In genomic region chrX:17184363-17184762, ce11 we compare ENCODE assay signal across 3 worm cellular contexts.
TF ChIP-seq lines count a peak whose summit lies in the region.

No protein-coding gene starts in this region.

TF ChIP-seq in whole organism, L2 larva, 48 proteins besides CTCF, POLR2A, EP300 and RAD21 (continued from another document):
- TF ChIP-seq fos-1 (tag; optimal IDR thresholded peaks at IDR 0.05; lab: Kevin White, UChicago), result peak; percentile 69
- no peak for TF ChIP-seq ztf-11 (tag; optimal IDR thresholded peaks at IDR 0.05; lab: Kevin White, UChicago)
- no peak for TF ChIP-seq elt-3 (tag; optimal IDR thresholded peaks at IDR 0.05; lab: Kevin White, UChicago)
- peak; percentile 74 for TF ChIP-seq unc-55 (GFP tag; optimal IDR thresholded peaks at IDR 0.05; lab: Kevin White, UChicago)

TF ChIP-seq in whole organism, L4 larva, 104 proteins besides CTCF, POLR2A, EP300 and RAD21 (continued from another document and continues in another):
- TF ChIP-seq F44E2.7 (GFP tag; IDR thresholded peaks at IDR 0.05; lab: Robert Waterston, UW), result no peak
- no peak for TF ChIP-seq ceh-28 (tag; optimal IDR thresholded peaks at IDR 0.05; lab: Kevin White, UChicago)
- TF ChIP-seq R02D3.7 (tag; optimal IDR thresholded peaks at IDR 0.05; lab: Kevin White, UChicago), result no peak
- TF ChIP-seq snpc-4 (tag; optimal IDR thresholded peaks at IDR 0.05; lab: Kevin White, UChicago), result no peak
- TF ChIP-seq zfp-3 (GFP tag; conservative IDR thresholded peaks at IDR 0.05; lab: Robert Waterston, UW), result no peak
- no peak for TF ChIP-seq tra-1 (GFP tag; IDR thresholded peaks at IDR 0.05; lab: Robert Waterston, UW)
- TF ChIP-seq jun-1 (tag; optimal IDR thresholded peaks at IDR 0.05; lab: Kevin White, UChicago), result peak; percentile 12
- no peak for TF ChIP-seq ztf-7 (tag; optimal IDR thresholded peaks at IDR 0.05; lab: Kevin White, UChicago)
- TF ChIP-seq ceh-32 (tag; optimal IDR thresholded peaks at IDR 0.05; lab: Kevin White, UChicago; ENCODE audit: poor library complexity), result no peak
- no peak for TF ChIP-seq Y48G9A.11 (GFP tag; IDR thresholded peaks at IDR 0.05; lab: Robert Waterston, UW)
- no peak for TF ChIP-seq pqm-1 (tag; optimal IDR thresholded peaks at IDR 0.05; lab: Kevin White, UChicago)
- no peak for TF ChIP-seq spr-1 (tag; optimal IDR thresholded peaks at IDR 0.05; lab: Kevin White, UChicago)
- no peak for TF ChIP-seq daf-19 (GFP tag; conservative IDR thresholded peaks at IDR 0.05; lab: Robert Waterston, UW)
- no peak for TF ChIP-seq T26A8.4 (GFP tag; IDR thresholded peaks at IDR 0.05; lab: Robert Waterston, UW)
- no peak for TF ChIP-seq dpl-1 (GFP tag; optimal IDR thresholded peaks at IDR 0.05; lab: Kevin White, UChicago)
- 0 out of 2 replicates have a peak, but pooled peaks have one; percentile 30 for TF ChIP-seq ctbp-1 (GFP tag; IDR thresholded peaks at IDR 0.05; lab: Robert Waterston, UW)
- TF ChIP-seq D1046.2 (GFP tag; IDR thresholded peaks at IDR 0.05; lab: Robert Waterston, UW), result no peak
- TF ChIP-seq aha-1 (tag; lab: Kevin White, UChicago), result no peak
- no peak for TF ChIP-seq arid-1 (GFP tag; conservative IDR thresholded peaks at IDR 0.05; lab: Robert Waterston, UW)
- peak; percentile 34 for TF ChIP-seq zip-2 (tag; optimal IDR thresholded peaks at IDR 0.05; lab: Kevin White, UChicago)
- TF ChIP-seq mdl-1 (tag; optimal IDR thresholded peaks at IDR 0.05; lab: Kevin White, UChicago), result peak; percentile 98
- TF ChIP-seq lir-3 (tag; optimal IDR thresholded peaks at IDR 0.05; lab: Kevin White, UChicago), result no peak
- peak; percentile 75 for TF ChIP-seq rbr-2 (tag; optimal IDR thresholded peaks at IDR 0.05; lab: Kevin White, UChicago)
- no peak for TF ChIP-seq nhr-76 (tag; optimal IDR thresholded peaks at IDR 0.05; lab: Kevin White, UChicago)
- no peak for TF ChIP-seq skn-1 (tag; optimal IDR thresholded peaks at IDR 0.05; lab: Kevin White, UChicago)
- TF ChIP-seq F37D6.2 (tag; optimal IDR thresholded peaks at IDR 0.05; lab: Kevin White, UChicago), result no peak
- TF ChIP-seq F49E8.2 (tag; optimal IDR thresholded peaks at IDR 0.05; lab: Kevin White, UChicago; ENCODE audit: borderline replicate concordance), result no peak
- TF ChIP-seq hmg-1.1 (GFP tag; IDR thresholded peaks at IDR 0.05; lab: Robert Waterston, UW), result peak; percentile 91
- no peak for TF ChIP-seq saeg-2 (GFP tag; IDR thresholded peaks at IDR 0.05; lab: Robert Waterston, UW)
- peak; percentile 25 for TF ChIP-seq dve-1 (tag; optimal IDR thresholded peaks at IDR 0.05; lab: Kevin White, UChicago; ENCODE audit: insufficient read depth)
- no peak for TF ChIP-seq sdz-12 (GFP tag; optimal IDR thresholded peaks at IDR 0.05; lab: Kevin White, UChicago)
- peak; percentile 58 for TF ChIP-seq fkh-10 (GFP tag; optimal IDR thresholded peaks at IDR 0.05; lab: Kevin White, UChicago)
- TF ChIP-seq nhr-11 (tag; optimal IDR thresholded peaks at IDR 0.05; lab: Kevin White, UChicago), result peak; percentile 54
- TF ChIP-seq daf-8 (GFP tag; IDR thresholded peaks at IDR 0.05; lab: Robert Waterston, UW), result no peak
- no peak for TF ChIP-seq nhr-10 (tag; optimal IDR thresholded peaks at IDR 0.05; lab: Kevin White, UChicago)
- TF ChIP-seq nhr-6 (tag; optimal IDR thresholded peaks at IDR 0.05; lab: Kevin White, UChicago), result peak; percentile 12
- no peak for TF ChIP-seq zag-1 (tag; optimal IDR thresholded peaks at IDR 0.05; lab: Kevin White, UChicago)
- no peak for TF ChIP-seq nhr-111 (GFP tag; optimal IDR thresholded peaks at IDR 0.05; lab: Kevin White, UChicago)
- TF ChIP-seq cey-2 (tag; optimal IDR thresholded peaks at IDR 0.05; lab: Kevin White, UChicago; ENCODE audit: borderline replicate concordance, insufficient read depth), result no peak
- TF ChIP-seq ama-1 (optimal IDR thresholded peaks at IDR 0.05; lab: Kevin White, UChicago), result no peak
- no peak for TF ChIP-seq egl-43 (GFP tag; IDR thresholded peaks at IDR 0.05; lab: Robert Waterston, UW)
- TF ChIP-seq lin-39 (tag; optimal IDR thresholded peaks at IDR 0.05; lab: Kevin White, UChicago), result no peak
- peak; percentile 51 for TF ChIP-seq nhr-48 (tag; optimal IDR thresholded peaks at IDR 0.05; lab: Kevin White, UChicago)
- no peak for TF ChIP-seq ceh-82 (tag; optimal IDR thresholded peaks at IDR 0.05; lab: Kevin White, UChicago)
- TF ChIP-seq Y5F2A.4 (GFP tag; optimal IDR thresholded peaks at IDR 0.05; lab: Kevin White, UChicago), result no peak
- no peak for TF ChIP-seq ZK337.2 (GFP tag; IDR thresholded peaks at IDR 0.05; lab: Robert Waterston, UW)
- no peak for TF ChIP-seq zip-11 (GFP tag; IDR thresholded peaks at IDR 0.05; lab: Robert Waterston, UW)
- peak; percentile 75 for TF ChIP-seq mep-1 (tag; optimal IDR thresholded peaks at IDR 0.05; lab: Kevin White, UChicago)
- no peak for TF ChIP-seq nhr-237 (tag; optimal IDR thresholded peaks at IDR 0.05; lab: Kevin White, UChicago)
- TF ChIP-seq gei-8 (GFP tag; optimal IDR thresholded peaks at IDR 0.05; lab: Kevin White, UChicago), result no peak
- no peak for TF ChIP-seq daf-12 (tag; optimal IDR thresholded peaks at IDR 0.05; lab: Kevin White, UChicago)
- TF ChIP-seq duxl-1 (tag; optimal IDR thresholded peaks at IDR 0.05; lab: Kevin White, UChicago; ENCODE audit: poor library complexity), result no peak
- TF ChIP-seq pha-4 (GFP tag; IDR thresholded peaks at IDR 0.05; lab: Robert Waterston, UW), result no peak
- TF ChIP-seq pha-4 (tag; optimal IDR thresholded peaks at IDR 0.05; lab: Kevin White, UChicago), result peak; percentile 59
- no peak for TF ChIP-seq ceh-62 (tag; optimal IDR thresholded peaks at IDR 0.05; lab: Kevin White, UChicago)
- no peak for TF ChIP-seq T20F7.1 (GFP tag; optimal IDR thresholded peaks at IDR 0.05; lab: Kevin White, UChicago)
- TF ChIP-seq snpc-1.2 (GFP tag; IDR thresholded peaks at IDR 0.05; lab: Robert Waterston, UW), result no peak
- no peak for TF ChIP-seq php-3 (GFP tag; IDR thresholded peaks at IDR 0.05; lab: Robert Waterston, UW)
- no peak for TF ChIP-seq mxl-2 (GFP tag; conservative IDR thresholded peaks at IDR 0.05; lab: Robert Waterston, UW)
- no peak for TF ChIP-seq madf-9 (GFP tag; conservative IDR thresholded peaks at IDR 0.05; lab: Robert Waterston, UW)
- TF ChIP-seq ces-1 (GFP tag; optimal IDR thresholded peaks at IDR 0.05; lab: Kevin White, UChicago), result no peak
- TF ChIP-seq aly-2 (tag; optimal IDR thresholded peaks at IDR 0.05; lab: Kevin White, UChicago), result no peak
- TF ChIP-seq ceh-20 (GFP tag; IDR thresholded peaks at IDR 0.05; lab: Robert Waterston, UW), result peak; percentile 51; the same call in 1 of the 2 replicates
- TF ChIP-seq lin-13 (GFP tag; optimal IDR thresholded peaks at IDR 0.05; lab: Kevin White, UChicago), result no peak
- TF ChIP-seq daf-16 (GFP tag; optimal IDR thresholded peaks at IDR 0.05; lab: Kevin White, UChicago), result peak in 1 of 2 experiments; percentile 6
- peak; percentile 56 for TF ChIP-seq daf-16 (tag; optimal IDR thresholded peaks at IDR 0.05; lab: Kevin White, UChicago)
- no peak for TF ChIP-seq nhr-41 (GFP tag; IDR thresholded peaks at IDR 0.05; lab: Robert Waterston, UW)

TF ChIP-seq in whole organism, late embryonic, 69 proteins besides CTCF, POLR2A, EP300 and RAD21 (continued from another document):
- TF ChIP-seq nhr-11 (tag; optimal IDR thresholded peaks at IDR 0.05; lab: Kevin White, UChicago), result no peak
- TF ChIP-seq pax-1 (tag; optimal IDR thresholded peaks at IDR 0.05; lab: Kevin White, UChicago), result no peak
- peak; percentile 33 for TF ChIP-seq pros-1 (tag; optimal IDR thresholded peaks at IDR 0.05; lab: Kevin White, UChicago)
- TF ChIP-seq unc-55 (GFP tag; optimal IDR thresholded peaks at IDR 0.05; lab: Kevin White, UChicago), result peak; percentile 61
- TF ChIP-seq hlh-6 (tag; optimal IDR thresholded peaks at IDR 0.05; lab: Kevin White, UChicago), result peak; percentile 5
- no peak for TF ChIP-seq Y22D7AL.16 (tag; optimal IDR thresholded peaks at IDR 0.05; lab: Kevin White, UChicago)
- no peak for TF ChIP-seq ceh-45 (GFP tag; IDR thresholded peaks at IDR 0.05; lab: Robert Waterston, UW)
- TF ChIP-seq tbx-7 (tag; optimal IDR thresholded peaks at IDR 0.05; lab: Kevin White, UChicago), result no peak
- TF ChIP-seq sox-4 (tag; optimal IDR thresholded peaks at IDR 0.05; lab: Kevin White, UChicago), result no peak
- peak; percentile 85 for TF ChIP-seq ceh-31 (tag; optimal IDR thresholded peaks at IDR 0.05; lab: Kevin White, UChicago)
- peak; percentile 78 for TF ChIP-seq ceh-18 (tag; optimal IDR thresholded peaks at IDR 0.05; lab: Kevin White, UChicago)
- TF ChIP-seq elt-4 (tag; optimal IDR thresholded peaks at IDR 0.05; lab: Kevin White, UChicago), result no peak
- no peak for TF ChIP-seq elt-2 (tag; optimal IDR thresholded peaks at IDR 0.05; lab: Kevin White, UChicago)
- TF ChIP-seq ets-4 (tag; optimal IDR thresholded peaks at IDR 0.05; lab: Kevin White, UChicago), result peak; percentile 45
- TF ChIP-seq pha-4 (tag; optimal IDR thresholded peaks at IDR 0.05; lab: Kevin White, UChicago), result no peak
- TF ChIP-seq unc-3 (GFP tag; conservative IDR thresholded peaks at IDR 0.05; lab: Robert Waterston, UW), result no peak
- no peak for TF ChIP-seq unc-3 (tag; optimal IDR thresholded peaks at IDR 0.05; lab: Kevin White, UChicago)
- no peak for TF ChIP-seq ama-1 (optimal IDR thresholded peaks at IDR 0.05; lab: Kevin White, UChicago)
- TF ChIP-seq pqm-1 (tag; optimal IDR thresholded peaks at IDR 0.05; lab: Kevin White, UChicago), result no peak
- TF ChIP-seq K02D7.2 (tag; optimal IDR thresholded peaks at IDR 0.05; lab: Kevin White, UChicago), result no peak
- peak; percentile 72 for TF ChIP-seq ceh-19 (GFP tag; optimal IDR thresholded peaks at IDR 0.05; lab: Kevin White, UChicago)
- no peak for TF ChIP-seq unc-86 (tag; optimal IDR thresholded peaks at IDR 0.05; lab: Kevin White, UChicago)
- TF ChIP-seq fkh-6 (tag; optimal IDR thresholded peaks at IDR 0.05; lab: Kevin White, UChicago), result peak; percentile 52
- TF ChIP-seq fax-1 (tag; optimal IDR thresholded peaks at IDR 0.05; lab: Kevin White, UChicago), result no peak
- peak; percentile 73 for TF ChIP-seq ceh-14 (tag; optimal IDR thresholded peaks at IDR 0.05; lab: Kevin White, UChicago)
- peak; percentile 65 for TF ChIP-seq hlh-30 (tag; optimal IDR thresholded peaks at IDR 0.05; lab: Kevin White, UChicago; ENCODE audit: insufficient read depth)
- no peak for TF ChIP-seq eyg-1 (tag; optimal IDR thresholded peaks at IDR 0.05; lab: Kevin White, UChicago)
- TF ChIP-seq lin-11 (tag; optimal IDR thresholded peaks at IDR 0.05; lab: Kevin White, UChicago), result no peak
- no peak for TF ChIP-seq ztf-16 (tag; optimal IDR thresholded peaks at IDR 0.05; lab: Kevin White, UChicago)
- no peak for TF ChIP-seq C38D4.7 (GFP tag; optimal IDR thresholded peaks at IDR 0.05; lab: Kevin White, UChicago)
- no peak for TF ChIP-seq pha-2 (tag; optimal IDR thresholded peaks at IDR 0.05; lab: Kevin White, UChicago)
- TF ChIP-seq ceh-9 (tag; optimal IDR thresholded peaks at IDR 0.05; lab: Kevin White, UChicago), result no peak
- no peak for TF ChIP-seq K09A11.1 (tag; optimal IDR thresholded peaks at IDR 0.05; lab: Kevin White, UChicago; ENCODE audit: insufficient read depth)
- peak; percentile 70 for TF ChIP-seq nfya-1 (tag; optimal IDR thresholded peaks at IDR 0.05; lab: Kevin White, UChicago)
- peak; percentile 89 for TF ChIP-seq ceh-34 (tag; optimal IDR thresholded peaks at IDR 0.05; lab: Kevin White, UChicago)
- TF ChIP-seq ceh-24 (tag; optimal IDR thresholded peaks at IDR 0.05; lab: Kevin White, UChicago), result no peak
- TF ChIP-seq ceh-22 (tag; optimal IDR thresholded peaks at IDR 0.05; lab: Kevin White, UChicago), result no peak
- TF ChIP-seq hlh-15 (tag; optimal IDR thresholded peaks at IDR 0.05; lab: Kevin White, UChicago), result no peak
- peak; percentile 50 for TF ChIP-seq rnt-1 (tag; optimal IDR thresholded peaks at IDR 0.05; lab: Kevin White, UChicago)
- TF ChIP-seq T23F11.4 (GFP tag; optimal IDR thresholded peaks at IDR 0.05; lab: Kevin White, UChicago), result no peak
- TF ChIP-seq sdc-2 (tag; optimal IDR thresholded peaks at IDR 0.05; lab: Kevin White, UChicago), result peak; percentile 94
- no peak for TF ChIP-seq ahr-1 (tag; optimal IDR thresholded peaks at IDR 0.05; lab: Kevin White, UChicago)
- peak; percentile 71 for TF ChIP-seq tbx-2 (tag; optimal IDR thresholded peaks at IDR 0.05; lab: Kevin White, UChicago)
- peak; percentile 52 for TF ChIP-seq ceh-2 (tag; optimal IDR thresholded peaks at IDR 0.05; lab: Kevin White, UChicago)
